Worm (Caenorhabditis elegans): ENCODE measurements around the gene ttr-6.

ttr-6 gene

ce11 chrX:6601967-6602366 is 5.0 kb upstream of the ttr-6 start:
- TF ChIP-seq flt-1 (GFP tag; IDR thresholded peaks at IDR 0.05) = no peak
- no peak for TF ChIP-seq ceh-36 (tag; optimal IDR thresholded peaks at IDR 0.05)

- TF ChIP-seq hnd-1 (tag; optimal IDR thresholded peaks at IDR 0.05) (no peak), tbx-11 (GFP tag; IDR thresholded peaks at IDR 0.05) (no peak), aly-1 (tag; optimal IDR thresholded peaks at IDR 0.05) (no peak), ama-1 (optimal IDR thresholded peaks at IDR 0.05) (no peak), hmg-4 (GFP tag; optimal IDR thresholded peaks at IDR 0.05) (no peak), F13C5.2 (tag; optimal IDR thresholded peaks at IDR 0.05) (no peak)
Measured at ce11 chrX:6598732-6599131, 1.8 kb upstream of the ttr-6 start, which contains the start of gene hic-1. Gene hic-1 (minus strand): TSS chrX:6598832.

ce11 chrX:6593178-6593786 is 3.6 kb downstream of the ttr-6 start:
- TF ChIP-seq ceh-13 (GFP tag; optimal IDR thresholded peaks at IDR 0.05) = peak; percentile 71
- TF ChIP-seq pes-1 (GFP tag; IDR thresholded peaks at IDR 0.05) = peak; percentile 95
- TF ChIP-seq tbx-37 (GFP tag; conservative IDR thresholded peaks at IDR 0.05) = peak; percentile 96
- peak; percentile 79 for TF ChIP-seq B0310.2 (tag; optimal IDR thresholded peaks at IDR 0.05)
- peak; percentile 39 for TF ChIP-seq tra-4 (tag; optimal IDR thresholded peaks at IDR 0.05)
- peak; percentile 84 for TF ChIP-seq ceh-36 (tag; optimal IDR thresholded peaks at IDR 0.05)
- peak; percentile 59 for TF ChIP-seq hmbx-1 (tag; optimal IDR thresholded peaks at IDR 0.05)
- peak; percentile 95 for TF ChIP-seq flt-1 (GFP tag; IDR thresholded peaks at IDR 0.05)
- peak; percentile 94 for TF ChIP-seq aly-1 (tag; optimal IDR thresholded peaks at IDR 0.05)
- TF ChIP-seq sea-1 (GFP tag; conservative IDR thresholded peaks at IDR 0.05) = peak; percentile 93
- TF ChIP-seq hmg-4 (GFP tag; optimal IDR thresholded peaks at IDR 0.05) = no peak
- TF ChIP-seq ama-1 (optimal IDR thresholded peaks at IDR 0.05) = no peak
- TF ChIP-seq ets-7 (tag; optimal IDR thresholded peaks at IDR 0.05) = peak; percentile 83
- TF ChIP-seq scrt-1 (GFP tag; IDR thresholded peaks at IDR 0.05) = peak; percentile 96
- peak; percentile 86 for TF ChIP-seq hnd-1 (tag; optimal IDR thresholded peaks at IDR 0.05)
- peak; percentile 85 for TF ChIP-seq F13C5.2 (tag; optimal IDR thresholded peaks at IDR 0.05)
- TF ChIP-seq tbx-11 (GFP tag; IDR thresholded peaks at IDR 0.05) = peak; percentile 92

ce11 chrX:6591674-6592073 is 5.2 kb downstream of the ttr-6 start:
- TF ChIP-seq tbx-11 (GFP tag; IDR thresholded peaks at IDR 0.05) = no peak
- no peak for TF ChIP-seq ama-1 (optimal IDR thresholded peaks at IDR 0.05)
- TF ChIP-seq hmbx-1 (tag; optimal IDR thresholded peaks at IDR 0.05) = no peak

ce11 chrX:6588495-6588894 is 8.4 kb downstream of the ttr-6 start, which contains the start of gene fbxl-4:
Gene fbxl-4 (plus strand): TSS chrX:6588795.
- TF ChIP-seq sea-1 (GFP tag; conservative IDR thresholded peaks at IDR 0.05) (no peak), ama-1 (optimal IDR thresholded peaks at IDR 0.05) (no peak), ceh-36 (tag; optimal IDR thresholded peaks at IDR 0.05) (no peak), ceh-13 (GFP tag; optimal IDR thresholded peaks at IDR 0.05) (no peak), hnd-1 (tag; optimal IDR thresholded peaks at IDR 0.05) (no peak), hmbx-1 (tag; optimal IDR thresholded peaks at IDR 0.05) (no peak), scrt-1 (GFP tag; IDR thresholded peaks at IDR 0.05) (no peak), tbx-37 (GFP tag; conservative IDR thresholded peaks at IDR 0.05) (no peak), flt-1 (GFP tag; IDR thresholded peaks at IDR 0.05) (no peak), ets-7 (tag; optimal IDR thresholded peaks at IDR 0.05) (no peak), B0310.2 (tag; optimal IDR thresholded peaks at IDR 0.05) (no peak), tra-4 (tag; optimal IDR thresholded peaks at IDR 0.05) (no peak), aly-1 (tag; optimal IDR thresholded peaks at IDR 0.05) (no peak), hmg-4 (GFP tag; optimal IDR thresholded peaks at IDR 0.05) (no peak), pes-1 (GFP tag; IDR thresholded peaks at IDR 0.05) (no peak), tbx-11 (GFP tag; IDR thresholded peaks at IDR 0.05) (no peak), F13C5.2 (tag; optimal IDR thresholded peaks at IDR 0.05) (no peak)

- TF ChIP-seq aly-1 (tag; optimal IDR thresholded peaks at IDR 0.05) (no peak), hmg-4 (GFP tag; optimal IDR thresholded peaks at IDR 0.05) (no peak), tbx-11 (GFP tag; IDR thresholded peaks at IDR 0.05) (no peak), flt-1 (GFP tag; IDR thresholded peaks at IDR 0.05) (no peak), B0310.2 (tag; optimal IDR thresholded peaks at IDR 0.05) (no peak), F13C5.2 (tag; optimal IDR thresholded peaks at IDR 0.05) (no peak), scrt-1 (GFP tag; IDR thresholded peaks at IDR 0.05) (no peak), tbx-37 (GFP tag; conservative IDR thresholded peaks at IDR 0.05) (no peak), ets-7 (tag; optimal IDR thresholded peaks at IDR 0.05) (no peak), ama-1 (optimal IDR thresholded peaks at IDR 0.05) (no peak), pes-1 (GFP tag; IDR thresholded peaks at IDR 0.05) (no peak), ceh-13 (GFP tag; optimal IDR thresholded peaks at IDR 0.05) (no peak)
Measured at ce11 chrX:6583385-6583784, 13.5 kb downstream of the ttr-6 start.

- TF ChIP-seq hmbx-1 (tag; optimal IDR thresholded peaks at IDR 0.05) (no peak), F13C5.2 (tag; optimal IDR thresholded peaks at IDR 0.05) (no peak), tbx-37 (GFP tag; conservative IDR thresholded peaks at IDR 0.05) (no peak), scrt-1 (GFP tag; IDR thresholded peaks at IDR 0.05) (no peak), hnd-1 (tag; optimal IDR thresholded peaks at IDR 0.05) (no peak), tra-4 (tag; optimal IDR thresholded peaks at IDR 0.05) (no peak)
Measured at ce11 chrX:6575992-6576391, 20.9 kb downstream of the ttr-6 start.

- no peak for TF ChIP-seq ceh-13 (GFP tag; optimal IDR thresholded peaks at IDR 0.05)
- no peak for TF ChIP-seq tbx-37 (GFP tag; conservative IDR thresholded peaks at IDR 0.05)
- no peak for TF ChIP-seq hmbx-1 (tag; optimal IDR thresholded peaks at IDR 0.05)
- TF ChIP-seq tra-4 (tag; optimal IDR thresholded peaks at IDR 0.05) = no peak
Measured at ce11 chrX:6572987-6573386, 23.9 kb downstream of the ttr-6 start.
